Worm (Caenorhabditis elegans): ENCODE measurements around the gene alg-4.

DNA sequence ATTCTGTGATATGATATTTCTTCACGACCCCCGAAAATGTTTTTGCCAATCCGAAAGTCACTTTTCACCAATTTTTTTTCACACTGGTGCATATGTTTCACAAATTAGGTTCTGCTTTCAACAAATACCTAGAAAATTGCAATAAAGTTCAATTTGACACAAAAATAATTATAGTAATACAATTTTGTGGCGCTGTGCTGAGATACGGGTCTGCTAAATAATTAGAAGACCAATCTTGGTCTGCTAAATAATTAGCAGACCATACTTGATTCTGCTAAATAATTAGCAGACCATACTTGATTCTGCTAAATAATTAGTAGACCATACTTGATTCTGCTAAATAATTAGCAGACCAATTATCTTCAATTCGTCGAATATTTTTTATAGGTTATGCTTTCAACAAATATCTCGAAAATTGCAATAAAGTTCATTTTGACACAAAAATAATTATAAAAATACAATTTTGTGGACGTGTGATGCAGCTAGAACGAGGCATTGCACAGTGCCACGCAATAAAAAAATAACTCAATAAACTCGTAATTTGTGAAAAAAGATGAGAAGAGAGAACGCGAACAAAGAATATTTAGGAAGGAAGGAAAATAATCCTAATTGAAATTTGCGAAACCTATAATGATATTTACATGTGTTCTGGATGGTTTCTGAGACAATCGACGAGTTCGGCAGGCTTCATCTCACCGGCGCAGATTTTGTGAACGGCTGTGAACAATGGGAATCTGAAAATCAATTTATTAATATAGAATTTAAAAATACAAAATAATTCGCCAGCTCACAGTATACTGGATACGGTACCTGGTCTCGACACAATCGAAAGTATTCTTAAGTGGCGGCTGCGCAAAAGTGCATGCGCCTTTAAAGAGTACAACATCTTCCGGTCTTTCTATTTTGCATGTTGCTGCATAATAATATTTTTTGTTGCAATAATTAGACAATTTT is 37.3 kb downstream of the alg-4 start:
- TF ChIP-seq unc-62 (GFP tag; optimal IDR thresholded peaks at IDR 0.05) = no peak
- no peak for TF ChIP-seq mdl-1 (tag; optimal IDR thresholded peaks at IDR 0.05)
